Fruit fly (Drosophila melanogaster): Measurements from ENCODE around the gene Nt5b.

The Nt5b gene

dm6 chrX:18358352-18358931 lies 51.5 kb downstream of the Nt5b start, which contains the start of gene CG6106:
Gene CG6106, plus strand, starts transcription at chrX:18358881.
- TF ChIP-seq noc (tag; optimal IDR thresholded peaks at IDR 0.05): no peak

dm6 chrX:18357756-18358182 lies 52.2 kb downstream of the Nt5b start:
- no peak for TF ChIP-seq noc (tag; optimal IDR thresholded peaks at IDR 0.05)

dm6 chrX:18356141-18356600 lies 53.8 kb downstream of the Nt5b start, which contains the start of gene kairos:
Gene kairos, minus strand, starts transcription at chrX:18356191.
- TF ChIP-seq noc (tag; optimal IDR thresholded peaks at IDR 0.05): no peak

dm6 chrX:18350609-18351008 lies 59.3 kb downstream of the Nt5b start:
- TF ChIP-seq noc (tag; optimal IDR thresholded peaks at IDR 0.05): no peak

dm6 chrX:18347641-18348040 lies 62.3 kb downstream of the Nt5b start:
- TF ChIP-seq noc (tag; optimal IDR thresholded peaks at IDR 0.05): no peak

- TF ChIP-seq noc (tag; optimal IDR thresholded peaks at IDR 0.05): no peak
Observed at dm6 chrX:18341014-18341413, 68.9 kb downstream of the Nt5b start.
